Worm (Caenorhabditis elegans) whole organism, late embryonic: ENCODE results near the gene F28B12.6.

ENCODE experiments used
- pqm-1 ChIP-seq: sonication (generic microtip); optimal IDR thresholded peaks from 2 replicates; lab custom pipeline; 2016; ENCODE audit warnings: missing genetic modification characterization, missing compliant biosample characterization
- unc-3 ChIP-seq, 2 experiments: fragments of 200-800 bp in 1 of 2; sonication (Bioruptor generic) in 1 of 2; sonication (generic microtip) in 1 of 2; conservative IDR thresholded peaks in 1 of 2; optimal IDR thresholded peaks in 1 of 2; 2 replicates each; pipeline versions ENCODE4 v1.3.6 to Lab custom; 2016 to 2022; ENCODE audit warnings: missing compliant biosample characterization in 2 of 2, missing genetic modification characterization in 2 of 2, missing genetic modification reagents in 1 of 2

- 0 out of 2 replicates have a peak, but pooled peaks have one; percentile 8 for TF ChIP-seq unc-3 (GFP tag; conservative IDR thresholded peaks at IDR 0.05; lab: Robert Waterston, UW)
- TF ChIP-seq unc-3 (tag; optimal IDR thresholded peaks at IDR 0.05; lab: Kevin White, UChicago): no peak
- no peak for TF ChIP-seq pqm-1 (tag; lab: Kevin White, UChicago)
Observed at ce11 chrII:5918149-5918697, 22.4 kb upstream of the F28B12.6 start, which contains the start of gene ptp-2.
